Fruit fly (Drosophila melanogaster) whole organism, embryonic: ENCODE results near the gene RpL6.

Experiments
- CG10209 ChIP-seq: fragments of 200-800 bp; sonication (Bioruptor generic); optimal IDR thresholded peaks from 3 replicates; lab custom pipeline; 2017; ENCODE audit warnings: missing biosample characterization, mild to moderate bottlenecking, missing genetic modification characterization, missing genetic modification reagents
- CG12659 ChIP-seq: fragments of 200-800 bp; sonication (Bioruptor generic); optimal IDR thresholded peaks from 3 replicates; lab custom pipeline; 2017; ENCODE audit warnings: mild to moderate bottlenecking, missing biosample characterization, missing genetic modification reagents, missing genetic modification characterization
- CG15479 ChIP-seq: fragments of 200-800 bp; sonication (Bioruptor generic); optimal IDR thresholded peaks from 3 replicates; lab custom pipeline; 2019; ENCODE audit warnings: missing biosample characterization, mild to moderate bottlenecking, missing genetic modification characterization, moderate library complexity
- CG15514 ChIP-seq: fragments of 200-800 bp; sonication (Bioruptor generic); optimal IDR thresholded peaks from 3 replicates; lab custom pipeline; 2017; ENCODE audit warnings: missing biosample characterization, missing genetic modification characterization, mild to moderate bottlenecking, moderate library complexity, missing genetic modification reagents
- CG16779 ChIP-seq: fragments of 200-800 bp; sonication (Bioruptor generic); IDR thresholded peaks from 2 replicates; pipeline ENCODE4 v1.3.6; 2022; ENCODE audit warnings: missing biosample characterization, missing genetic modification characterization
- CG16863 ChIP-seq: fragments of 200-800 bp; sonication (Bioruptor generic); optimal IDR thresholded peaks from 3 replicates; lab custom pipeline; 2016; ENCODE audit warnings: missing biosample characterization, missing genetic modification characterization
- CG17359 ChIP-seq: fragments of 200-800 bp; sonication (Bioruptor generic); optimal IDR thresholded peaks from 3 replicates; lab custom pipeline; 2018; ENCODE audit warnings: missing biosample characterization, mild to moderate bottlenecking, missing genetic modification characterization, moderate library complexity
- CG17912 ChIP-seq: fragments of 200-800 bp; sonication (Bioruptor generic); optimal IDR thresholded peaks from 2 replicates; lab custom pipeline; 2018; ENCODE audit warnings: missing biosample characterization, mild to moderate bottlenecking, missing genetic modification characterization
- CG18262 ChIP-seq: fragments of 200-800 bp; optimal IDR thresholded peaks from 3 replicates; lab custom pipeline; 2019; ENCODE audit warnings: missing biosample characterization, mild to moderate bottlenecking, missing genetic modification characterization, moderate library complexity
- CG18599 ChIP-seq: fragments of 200-800 bp; sonication (Bioruptor generic); optimal IDR thresholded peaks from 3 replicates; lab custom pipeline; 2017; ENCODE audit warnings: missing biosample characterization, missing genetic modification characterization, mild to moderate bottlenecking, moderate library complexity, missing genetic modification reagents
- CG18619 ChIP-seq: fragments of 200-800 bp; sonication (Bioruptor generic); optimal IDR thresholded peaks from 3 replicates; lab custom pipeline; 2017; ENCODE audit warnings: missing biosample characterization, mild to moderate bottlenecking, missing genetic modification characterization
- CG2678 ChIP-seq: fragments of 200-800 bp; sonication (Bioruptor generic); optimal IDR thresholded peaks from 3 replicates; lab custom pipeline; 2019; ENCODE audit warnings: missing biosample characterization, mild to moderate bottlenecking, missing genetic modification characterization, moderate library complexity
- CG3407 ChIP-seq: fragments of 200-800 bp; sonication (Bioruptor generic); optimal IDR thresholded peaks from 2 replicates; lab custom pipeline; 2018; ENCODE audit warnings: missing biosample characterization, mild to moderate bottlenecking, missing genetic modification characterization
- CG43689 ChIP-seq: fragments of 200-800 bp; sonication (Bioruptor generic); IDR thresholded peaks from 2 replicates; pipeline ENCODE4 v1.3.6; 2022; ENCODE audit warnings: missing biosample characterization, missing genetic modification characterization
- CG6791 ChIP-seq: fragments of 200-800 bp; sonication (Bioruptor generic); IDR thresholded peaks from 3 replicates; pipeline ENCODE4 v1.3.6; 2022; ENCODE audit warnings: missing biosample characterization, missing genetic modification characterization; ENCODE audit not compliant: partially characterized antibody
- CG6813 ChIP-seq: fragments of 200-800 bp; sonication (Bioruptor generic); optimal IDR thresholded peaks from 2 replicates; lab custom pipeline; 2017; ENCODE audit warnings: missing biosample characterization, missing genetic modification characterization, mild to moderate bottlenecking, moderate library complexity, missing genetic modification reagents
- CG8478 ChIP-seq: fragments of >200 bp; optimal IDR thresholded peaks from 2 replicates; lab custom pipeline; 2018
- Deaf1 ChIP-seq: fragments of 200-800 bp; optimal IDR thresholded peaks from 3 replicates; lab custom pipeline; 2019; ENCODE audit warnings: missing biosample characterization, mild to moderate bottlenecking, missing genetic modification characterization, moderate library complexity
- ERR ChIP-seq: fragments of 200-800 bp; sonication (Bioruptor generic); optimal IDR thresholded peaks from 2 replicates; lab custom pipeline; 2016; ENCODE audit warnings: missing biosample characterization, missing genetic modification characterization
- Elba2 ChIP-seq: fragments of 200-800 bp; sonication (Bioruptor generic); optimal IDR thresholded peaks from 3 replicates; lab custom pipeline; 2016; ENCODE audit warnings: missing biosample characterization, missing genetic modification characterization
- Ets97D ChIP-seq: fragments of 200-800 bp; sonication (Bioruptor generic); optimal IDR thresholded peaks from 3 replicates; lab custom pipeline; 2016; ENCODE audit warnings: missing biosample characterization, missing genetic modification characterization
- HLH3B ChIP-seq: fragments of 200-800 bp; sonication (Bioruptor generic); IDR thresholded peaks from 2 replicates; pipeline ENCODE4 v1.3.6; 2022; ENCODE audit warnings: missing biosample characterization, missing genetic modification characterization
- HLHmδ ChIP-seq: fragments of 200-800 bp; sonication (Bioruptor generic); optimal IDR thresholded peaks from 2 replicates; lab custom pipeline; 2018; ENCODE audit warnings: missing biosample characterization, mild to moderate bottlenecking, missing genetic modification characterization, moderate library complexity
- Hand ChIP-seq: fragments of 200-800 bp; sonication (Bioruptor generic); optimal IDR thresholded peaks from 2 replicates; lab custom pipeline; 2017; ENCODE audit warnings: mild to moderate bottlenecking, missing biosample characterization, missing genetic modification reagents, missing genetic modification characterization
- HmgD ChIP-seq: fragments of 200-800 bp; sonication (Bioruptor generic); optimal IDR thresholded peaks from 3 replicates; lab custom pipeline; 2016; ENCODE audit warnings: missing biosample characterization, missing genetic modification characterization
- Hmr ChIP-seq: fragments of 200-800 bp; sonication (Bioruptor generic); optimal IDR thresholded peaks from 3 replicates; lab custom pipeline; 2017; ENCODE audit warnings: mild to moderate bottlenecking, missing biosample characterization, missing genetic modification reagents, missing genetic modification characterization
- MBD-R2 ChIP-seq: fragments of 200-800 bp; sonication (Bioruptor generic); IDR thresholded peaks from 2 replicates; pipeline ENCODE4 v1.3.6; 2022; ENCODE audit warnings: missing biosample characterization, missing genetic modification characterization
- Meics ChIP-seq: fragments of 200-800 bp; sonication (Bioruptor generic); optimal IDR thresholded peaks from 2 replicates; lab custom pipeline; 2017; ENCODE audit warnings: missing biosample characterization, mild to moderate bottlenecking, missing genetic modification characterization
- Nf-YC ChIP-seq: fragments of 200-800 bp; optimal IDR thresholded peaks from 3 replicates; lab custom pipeline; 2019; ENCODE audit warnings: missing biosample characterization, mild to moderate bottlenecking, missing genetic modification characterization, moderate library complexity
- Optix ChIP-seq: fragments of 200-800 bp; sonication (Bioruptor generic); IDR thresholded peaks from 3 replicates; pipeline ENCODE4 v1.3.6; 2022; ENCODE audit warnings: missing biosample characterization, missing genetic modification characterization
- Pdp1 ChIP-seq, 2 experiments: fragments of 200-800 bp; sonication (Bioruptor generic); optimal IDR thresholded peaks; 3 replicates each; lab custom pipeline; 2016; ENCODE audit warnings: missing biosample characterization in 2 of 2, missing genetic modification characterization in 2 of 2, mild to moderate bottlenecking in 1 of 2, moderate library complexity in 1 of 2
- Sox102F ChIP-seq: fragments of 200-800 bp; sonication (Bioruptor generic); optimal IDR thresholded peaks from 2 replicates; lab custom pipeline; 2018; ENCODE audit warnings: missing biosample characterization, mild to moderate bottlenecking, missing genetic modification characterization, moderate library complexity
- abd-A ChIP-seq: fragments of 200-800 bp; sonication (Bioruptor generic); optimal IDR thresholded peaks from 3 replicates; lab custom pipeline; 2019; ENCODE audit warnings: missing biosample characterization, mild to moderate bottlenecking, missing genetic modification characterization, moderate library complexity
- cg ChIP-seq: fragments of 200-800 bp; sonication (Bioruptor generic); optimal IDR thresholded peaks from 3 replicates; lab custom pipeline; 2019; ENCODE audit warnings: missing biosample characterization, mild to moderate bottlenecking, missing genetic modification characterization, moderate library complexity
- eve ChIP-seq, 2 experiments: fragments of >200 bp; optimal IDR thresholded peaks; 2 replicates each; lab custom pipeline; 2017; ENCODE audit warnings: missing biosample characterization in 2 of 2, missing genetic modification characterization in 2 of 2
- gcm ChIP-seq: fragments of 200-800 bp; sonication (Bioruptor generic); optimal IDR thresholded peaks from 2 replicates; lab custom pipeline; 2019; ENCODE audit warnings: missing biosample characterization, mild to moderate bottlenecking, missing genetic modification characterization, moderate library complexity
- grau ChIP-seq: fragments of 200-800 bp; optimal IDR thresholded peaks from 3 replicates; lab custom pipeline; 2019; ENCODE audit warnings: missing biosample characterization, mild to moderate bottlenecking, missing genetic modification characterization, moderate library complexity
- lab ChIP-seq: fragments of 200-800 bp; sonication (Bioruptor generic); optimal IDR thresholded peaks from 3 replicates; lab custom pipeline; 2017; ENCODE audit warnings: missing biosample characterization, missing genetic modification characterization, mild to moderate bottlenecking, moderate library complexity, missing genetic modification reagents
- lola ChIP-seq, 3 experiments: fragments of >200 bp in 2 of 3; fragments of 200-800 bp in 1 of 3; sonication (Bioruptor generic) in 1 of 3; optimal IDR thresholded peaks; 2 replicates each; lab custom pipeline; 2017 to 2019; ENCODE audit warnings: missing biosample characterization in 3 of 3, missing genetic modification characterization in 3 of 3, mild to moderate bottlenecking in 1 of 3, moderate library complexity in 1 of 3
- oc ChIP-seq: fragments of 200-800 bp; sonication (Bioruptor generic); optimal IDR thresholded peaks from 2 replicates; lab custom pipeline; 2018; ENCODE audit warnings: missing biosample characterization, mild to moderate bottlenecking, missing genetic modification characterization, moderate library complexity
- pfk ChIP-seq: fragments of 200-800 bp; sonication (Bioruptor generic); optimal IDR thresholded peaks from 2 replicates; lab custom pipeline; 2018; ENCODE audit warnings: missing biosample characterization, mild to moderate bottlenecking, missing genetic modification characterization, moderate library complexity
- pho ChIP-seq: fragments of 200-800 bp; sonication (Bioruptor generic); optimal IDR thresholded peaks from 2 replicates; lab custom pipeline; 2016; ENCODE audit warnings: missing biosample characterization, missing genetic modification characterization
- pros ChIP-seq: fragments of 200-800 bp; sonication (Bioruptor generic); optimal IDR thresholded peaks from 3 replicates; lab custom pipeline; 2019; ENCODE audit warnings: missing biosample characterization, mild to moderate bottlenecking, missing genetic modification characterization, moderate library complexity
- pzg ChIP-seq: fragments of 200-800 bp; sonication (Bioruptor generic); optimal IDR thresholded peaks from 3 replicates; lab custom pipeline; 2018; ENCODE audit warnings: missing biosample characterization, mild to moderate bottlenecking, missing genetic modification characterization, moderate library complexity
- run ChIP-seq: fragments of 200-800 bp; sonication (Bioruptor generic); optimal IDR thresholded peaks from 3 replicates; lab custom pipeline; 2018; ENCODE audit warnings: missing biosample characterization, mild to moderate bottlenecking, missing genetic modification characterization
- scrt ChIP-seq: fragments of 200-800 bp; sonication (Bioruptor generic); optimal IDR thresholded peaks from 2 replicates; lab custom pipeline; 2018; ENCODE audit warnings: missing biosample characterization, mild to moderate bottlenecking, missing genetic modification characterization, moderate library complexity
- sens ChIP-seq: fragments of 200-800 bp; sonication (Bioruptor generic); peaks from one replicate; lab custom pipeline; 2016; ENCODE audit warnings: missing biosample characterization, missing genetic modification characterization
- sug ChIP-seq: fragments of 200-800 bp; optimal IDR thresholded peaks from 2 replicates; lab custom pipeline; 2019; ENCODE audit warnings: missing biosample characterization, mild to moderate bottlenecking, missing genetic modification characterization, moderate library complexity

The RpL6 gene

DNA sequence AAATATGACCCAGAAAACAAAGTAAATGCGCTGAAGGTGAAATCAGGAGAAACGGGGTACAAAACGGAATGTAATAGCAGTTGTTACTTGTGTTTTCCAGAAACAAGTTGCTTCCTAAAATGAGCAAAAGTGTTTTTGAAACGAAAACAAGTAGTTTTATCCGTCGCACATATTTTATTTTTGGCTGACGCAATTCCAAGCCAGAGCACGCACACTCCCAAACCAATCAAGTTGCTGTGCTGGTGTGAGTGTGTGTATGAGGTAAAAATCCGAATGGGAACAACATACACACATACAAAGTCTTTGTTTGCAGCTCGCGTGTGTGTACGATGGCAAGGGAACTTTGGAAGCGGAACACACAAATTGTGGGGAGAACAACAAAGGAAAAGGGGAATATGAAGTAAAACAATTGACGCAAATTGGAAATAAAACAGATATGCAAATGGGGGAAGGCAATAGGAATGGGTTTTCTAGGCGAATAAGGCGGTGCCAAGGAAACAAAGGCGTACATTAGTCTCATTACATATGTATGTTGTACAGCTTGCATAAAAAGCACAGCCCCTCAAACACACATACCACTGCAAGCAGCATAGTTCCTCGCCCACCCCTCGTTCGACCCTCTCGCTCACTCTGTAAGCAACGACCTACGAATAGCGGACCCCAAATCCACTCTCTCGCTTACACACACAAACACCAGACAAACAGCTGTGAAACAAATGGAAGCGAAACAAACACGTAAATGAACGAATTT lies 12.6 kb upstream of the RpL6 start (continued):
- TF ChIP-seq HLH3B (GFP tag; lab: Robert Waterston, UW) (no peak), pho (GFP tag; lab: Kevin White, UChicago) (no peak), grau (tag; lab: Kevin White, UChicago) (peak; percentile 2), Ets97D (GFP tag; lab: Kevin White, UChicago) (no peak), gcm (GFP tag; lab: Kevin White, UChicago) (no peak), run (tag; lab: Kevin White, UChicago) (no peak), Elba2 (GFP tag; lab: Kevin White, UChicago) (peak; percentile 58), CG12659 (GFP tag; lab: Kevin White, UChicago) (peak; percentile 9), eve (GFP tag; optimal IDR thresholded peaks at IDR 0.05; lab: Kevin White, UChicago) (peak in 1 of 2 experiments; percentile 70), CG18262 (no peak), pfk (GFP tag; lab: Kevin White, UChicago) (peak; percentile 98), sug (tag; lab: Kevin White, UChicago) (peak; percentile 30), CG2678 (tag; lab: Kevin White, UChicago) (peak; percentile 0), sens (peak; percentile 76), CG15514 (GFP tag; lab: Kevin White, UChicago) (no peak), CG18619 (GFP tag; lab: Kevin White, UChicago) (peak; percentile 19), Deaf1 (tag; lab: Kevin White, UChicago) (peak; percentile 17), abd-A (peak; percentile 82), CG17359 (tag; lab: Kevin White, UChicago) (peak; percentile 10), CG3407 (GFP tag; lab: Kevin White, UChicago) (peak; percentile 29), ERR (GFP tag; lab: Kevin White, UChicago) (peak; percentile 59), oc (tag; lab: Kevin White, UChicago) (peak; percentile 13), Hmr (GFP tag; lab: Kevin White, UChicago) (peak; percentile 45), CG17912 (peak; percentile 64), HLHmδ (GFP tag; lab: Kevin White, UChicago) (peak; percentile 65), CG43689 (GFP tag; lab: Robert Waterston, UW) (no peak), CG16863 (GFP tag; lab: Kevin White, UChicago) (no peak), CG15479 (GFP tag; lab: Kevin White, UChicago) (peak; percentile 23), CG16779 (GFP tag; lab: Robert Waterston, UW) (no peak), CG18599 (peak; percentile 31), CG8478 (peak; percentile 96), CG6791 (GFP tag; lab: Robert Waterston, UW) (no peak), Meics (GFP tag; lab: Kevin White, UChicago) (peak; percentile 21), lola (GFP tag; optimal IDR thresholded peaks at IDR 0.05; lab: Kevin White, UChicago) (peak in 1 of 3 experiments; percentile 66), Nf-YC (tag; lab: Kevin White, UChicago) (peak; percentile 51), pros (GFP tag; lab: Kevin White, UChicago) (peak; percentile 64), Hand (GFP tag; lab: Kevin White, UChicago) (peak; percentile 11), cg (GFP tag; lab: Kevin White, UChicago) (peak; percentile 97), pzg (GFP tag; lab: Kevin White, UChicago) (peak; percentile 5), CG10209 (GFP tag; lab: Kevin White, UChicago) (no peak), Optix (GFP tag; lab: Robert Waterston, UW) (no peak), lab (GFP tag; lab: Kevin White, UChicago) (peak; percentile 47), Sox102F (GFP tag; lab: Kevin White, UChicago) (peak; percentile 7), Pdp1 (GFP tag; optimal IDR thresholded peaks at IDR 0.05; lab: Kevin White, UChicago) (peak in 1 of 2 experiments; percentile 93), CG6813 (GFP tag; lab: Kevin White, UChicago) (peak; percentile 16), MBD-R2 (GFP tag; lab: Robert Waterston, UW) (no peak), scrt (GFP tag; lab: Kevin White, UChicago) (peak; percentile 45), HmgD (peak; percentile 15)
